Worm (Caenorhabditis elegans) whole organism, mixed stage, embryonic: ENCODE data around the gene JC8.7.

ENCODE experiments used
- M03D4.4 ChIP-seq: sonication (generic microtip); optimal IDR thresholded peaks from 2 replicates; lab custom pipeline; 2017; ENCODE audit warnings: mild to moderate bottlenecking, missing genetic modification characterization, missing compliant biosample characterization
- bed-3 ChIP-seq: fragments of 200-800 bp; sonication (Bioruptor generic); optimal IDR thresholded peaks from 3 replicates; lab custom pipeline; 2018; ENCODE audit warnings: mild to moderate bottlenecking, missing genetic modification characterization, moderate library complexity, missing compliant biosample characterization
- blmp-1 ChIP-seq: fragments of 150-350 bp; optimal IDR thresholded peaks from 2 replicates; lab custom pipeline; 2014; ENCODE audit warnings: missing biosample characterization, missing genetic modification characterization
- ceh-39 ChIP-seq: fragments of 150-350 bp; optimal IDR thresholded peaks from 2 replicates; lab custom pipeline; 2014; ENCODE audit warnings: missing biosample characterization, missing genetic modification characterization
- ceh-43 ChIP-seq: fragments of 200-800 bp; sonication (Bioruptor generic); optimal IDR thresholded peaks from 2 replicates; lab custom pipeline; 2018; ENCODE audit warnings: mild to moderate bottlenecking, missing genetic modification characterization, moderate library complexity, missing compliant biosample characterization
- ces-1 ChIP-seq: fragments of 150-350 bp; optimal IDR thresholded peaks from 2 replicates; lab custom pipeline; 2014; ENCODE audit warnings: missing biosample characterization, missing genetic modification reagents, missing genetic modification characterization
- cnd-1 ChIP-seq: fragments of 200-800 bp; sonication (Bioruptor generic); optimal IDR thresholded peaks from 2 replicates; lab custom pipeline; 2018; ENCODE audit warnings: mild to moderate bottlenecking, missing genetic modification characterization, missing compliant biosample characterization
- drap-1 ChIP-seq: fragments of 200-800 bp; sonication (Bioruptor generic); optimal IDR thresholded peaks from 3 replicates; lab custom pipeline; 2018; ENCODE audit warnings: mild to moderate bottlenecking, missing genetic modification characterization, missing compliant biosample characterization
- elt-1 ChIP-seq: sonication (generic microtip); optimal IDR thresholded peaks from 2 replicates; lab custom pipeline; 2017; ENCODE audit warnings: missing genetic modification characterization, mild to moderate bottlenecking, missing compliant biosample characterization, antibody characterized with exemption, moderate library complexity, borderline replicate concordance; ENCODE audit not compliant: insufficient read depth
- elt-3 ChIP-seq: fragments of 150-350 bp; optimal IDR thresholded peaks from 2 replicates; lab custom pipeline; 2014; ENCODE audit warnings: missing biosample characterization, missing genetic modification characterization
- flh-1 ChIP-seq: fragments of 200-800 bp; sonication (Bioruptor generic); optimal IDR thresholded peaks from 2 replicates; lab custom pipeline; 2018; ENCODE audit warnings: mild to moderate bottlenecking, missing genetic modification characterization, moderate library complexity, missing compliant biosample characterization
- ham-2 ChIP-seq: fragments of 200-800 bp; sonication (Bioruptor generic); optimal IDR thresholded peaks from 2 replicates; lab custom pipeline; 2018; ENCODE audit warnings: mild to moderate bottlenecking, missing genetic modification characterization, missing compliant biosample characterization
- hlh-1 ChIP-seq: fragments of 150-350 bp; optimal IDR thresholded peaks from 2 replicates; lab custom pipeline; 2014; ENCODE audit warnings: missing biosample characterization, missing genetic modification reagents, missing genetic modification characterization
- lsy-2 ChIP-seq: fragments of 150-350 bp; optimal IDR thresholded peaks from 2 replicates; lab custom pipeline; 2014; ENCODE audit warnings: missing biosample characterization, missing genetic modification characterization
- mab-5 ChIP-seq: fragments of 150-350 bp; optimal IDR thresholded peaks from 2 replicates; lab custom pipeline; 2014; ENCODE audit warnings: missing biosample characterization, missing genetic modification characterization
- mep-1 ChIP-seq: fragments of 150-350 bp; optimal IDR thresholded peaks from 2 replicates; lab custom pipeline; 2017; ENCODE audit warnings: missing biosample characterization, missing genetic modification reagents, missing genetic modification characterization, inconsistent platforms
- mls-2 ChIP-seq: sonication (generic microtip); optimal IDR thresholded peaks from 2 replicates; lab custom pipeline; 2016; ENCODE audit warnings: mild to moderate bottlenecking, missing genetic modification characterization, moderate library complexity, missing compliant biosample characterization
- nhr-12 ChIP-seq: fragments of 150-350 bp; optimal IDR thresholded peaks from 2 replicates; lab custom pipeline; 2014; ENCODE audit warnings: missing biosample characterization, missing genetic modification characterization
- nhr-2 ChIP-seq: fragments of 150-350 bp; optimal IDR thresholded peaks from 2 replicates; lab custom pipeline; 2014; ENCODE audit warnings: missing biosample characterization, missing genetic modification characterization
- nhr-237 ChIP-seq: fragments of 150-350 bp; optimal IDR thresholded peaks from 2 replicates; lab custom pipeline; 2014; ENCODE audit warnings: missing biosample characterization, missing genetic modification characterization
- nhr-76 ChIP-seq: sonication (generic microtip); optimal IDR thresholded peaks from 2 replicates; lab custom pipeline; 2017; ENCODE audit warnings: missing biosample characterization, missing genetic modification characterization
- pha-4 ChIP-seq: fragments of 150-350 bp; optimal IDR thresholded peaks from 2 replicates; lab custom pipeline; 2018; ENCODE audit warnings: missing biosample characterization, missing genetic modification reagents, missing genetic modification characterization
- sem-2 ChIP-seq: fragments of 200-800 bp; sonication (Bioruptor generic); optimal IDR thresholded peaks from 2 replicates; lab custom pipeline; 2018; ENCODE audit warnings: mild to moderate bottlenecking, missing genetic modification characterization, missing compliant biosample characterization
- snpc-4 ChIP-seq: fragments of 150-350 bp; optimal IDR thresholded peaks from 2 replicates; lab custom pipeline; 2014; ENCODE audit warnings: missing biosample characterization, missing genetic modification characterization
- sptf-1 ChIP-seq: sonication (generic microtip); optimal IDR thresholded peaks from 2 replicates; lab custom pipeline; 2017; ENCODE audit warnings: mild to moderate bottlenecking, missing genetic modification characterization, moderate library complexity, missing compliant biosample characterization
- tbx-8 ChIP-seq: fragments of 200-800 bp; sonication (Bioruptor generic); optimal IDR thresholded peaks from 2 replicates; lab custom pipeline; 2018; ENCODE audit warnings: mild to moderate bottlenecking, missing genetic modification characterization, moderate library complexity, missing compliant biosample characterization
- unc-120 ChIP-seq: sonication (generic microtip); optimal IDR thresholded peaks from 2 replicates; lab custom pipeline; 2017; ENCODE audit warnings: missing genetic modification characterization, missing compliant biosample characterization; ENCODE audit not compliant: poor library complexity, severe bottlenecking
- unc-39 ChIP-seq: fragments of 150-350 bp; optimal IDR thresholded peaks from 2 replicates; lab custom pipeline; 2014; ENCODE audit warnings: missing biosample characterization, missing genetic modification characterization
- ztf-11 ChIP-seq: fragments of 150-350 bp; optimal IDR thresholded peaks from 2 replicates; lab custom pipeline; 2014; ENCODE audit warnings: missing biosample characterization, missing genetic modification characterization

Gene JC8.7

ce11 chrIV:13289321-13289720 is 42.3 kb downstream of the JC8.7 start, which contains the start of gene Y67H2A.10:
Y67H2A.10 (minus strand) TSS chrIV:13289504.
- TF ChIP-seq mep-1 (tag; lab: Kevin White, UChicago) (no peak), ztf-11 (no peak), M03D4.4 (tag; lab: Kevin White, UChicago) (no peak), blmp-1 (tag; lab: Kevin White, UChicago) (no peak), nhr-12 (tag; lab: Kevin White, UChicago) (no peak), unc-120 (tag; lab: Kevin White, UChicago) (peak; percentile 83), lsy-2 (tag; lab: Kevin White, UChicago) (no peak)

DNA sequence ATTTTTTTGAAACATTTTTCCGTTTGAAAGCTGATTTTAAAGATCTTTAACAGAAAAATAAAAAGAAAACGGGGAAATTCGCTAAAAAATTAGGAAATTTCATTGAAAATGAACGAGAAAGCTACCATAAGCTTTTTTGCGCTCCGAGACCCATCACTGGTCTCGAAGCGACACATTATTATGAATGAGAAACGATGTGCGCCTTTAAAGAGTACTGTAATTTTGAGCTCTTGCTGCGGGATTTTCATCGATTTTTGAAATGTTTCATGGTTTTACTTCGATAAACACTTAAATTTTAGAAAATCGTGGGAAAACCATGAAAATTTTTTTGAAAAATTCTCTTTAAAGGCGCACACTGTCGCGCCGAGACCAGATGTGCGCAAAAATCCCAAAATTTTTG is 43.2 kb downstream of the JC8.7 start:
- TF ChIP-seq sem-2 (GFP tag; lab: Kevin White, UChicago) (no peak), elt-3 (tag; lab: Kevin White, UChicago) (no peak), unc-120 (tag; lab: Kevin White, UChicago) (no peak), ham-2 (no peak), nhr-2 (tag; lab: Kevin White, UChicago) (no peak), nhr-12 (tag; lab: Kevin White, UChicago) (no peak), mep-1 (tag; lab: Kevin White, UChicago) (no peak), blmp-1 (tag; lab: Kevin White, UChicago) (no peak), cnd-1 (tag; lab: Kevin White, UChicago) (no peak), ceh-39 (no peak), drap-1 (GFP tag; lab: Kevin White, UChicago) (no peak), mab-5 (tag; lab: Kevin White, UChicago) (no peak), bed-3 (no peak), tbx-8 (GFP tag; lab: Kevin White, UChicago) (no peak), snpc-4 (tag; lab: Kevin White, UChicago) (no peak), unc-39 (tag; lab: Kevin White, UChicago) (no peak), lsy-2 (tag; lab: Kevin White, UChicago) (no peak), elt-1 (no peak), ceh-43 (GFP tag; lab: Kevin White, UChicago) (no peak)

DNA sequence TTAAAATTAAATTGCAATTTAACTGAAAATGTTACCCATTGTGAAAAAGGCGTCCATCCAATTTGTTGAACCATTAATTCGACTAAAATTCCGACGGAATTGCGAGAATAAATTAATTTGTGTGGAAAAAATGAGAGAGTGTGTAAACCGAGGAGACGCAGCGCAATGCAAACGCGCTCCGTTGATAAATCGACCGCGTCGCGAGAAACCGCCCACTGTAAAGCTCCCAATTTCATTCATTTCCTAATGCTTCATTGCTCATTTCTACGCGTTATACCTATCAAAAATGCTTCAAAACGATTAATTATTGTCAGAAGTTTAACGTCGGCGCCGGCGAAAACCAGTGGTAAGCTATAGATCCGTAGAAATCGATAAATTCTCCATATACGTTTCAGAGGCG is 50.7 kb downstream of the JC8.7 start, which contains the start of the genes Y67H2A.2 and micu-1:
Y67H2A.2 (minus strand) TSS at position 74 of the 400 bp plus-strand sequence.
micu-1 (plus strand) TSS at position 181 of the 400 bp plus-strand sequence.
- TF ChIP-seq unc-39 (tag; lab: Kevin White, UChicago) (no peak), bed-3 (no peak), flh-1 (no peak), mep-1 (tag; lab: Kevin White, UChicago) (peak; percentile 5), ceh-39 (peak; percentile 61), elt-3 (tag; lab: Kevin White, UChicago) (no peak), ceh-43 (GFP tag; lab: Kevin White, UChicago) (peak; percentile 37), ces-1 (GFP tag; lab: Kevin White, UChicago) (peak; percentile 99), sptf-1 (peak; percentile 30), nhr-76 (tag; lab: Kevin White, UChicago) (no peak), elt-1 (no peak), mls-2 (tag; lab: Kevin White, UChicago) (peak; percentile 59), pha-4 (peak; percentile 74), ztf-11 (peak; percentile 11), lsy-2 (tag; lab: Kevin White, UChicago) (peak; percentile 71)

ce11 chrIV:13299648-13300047 is 52.6 kb downstream of the JC8.7 start:
- no peak for TF ChIP-seq ces-1 (GFP tag; lab: Kevin White, UChicago)
- TF ChIP-seq ztf-11: no peak
- TF ChIP-seq ceh-43 (GFP tag; lab: Kevin White, UChicago): no peak
- TF ChIP-seq mls-2 (tag; lab: Kevin White, UChicago): no peak
- no peak for TF ChIP-seq nhr-237 (tag; lab: Kevin White, UChicago)

DNA sequence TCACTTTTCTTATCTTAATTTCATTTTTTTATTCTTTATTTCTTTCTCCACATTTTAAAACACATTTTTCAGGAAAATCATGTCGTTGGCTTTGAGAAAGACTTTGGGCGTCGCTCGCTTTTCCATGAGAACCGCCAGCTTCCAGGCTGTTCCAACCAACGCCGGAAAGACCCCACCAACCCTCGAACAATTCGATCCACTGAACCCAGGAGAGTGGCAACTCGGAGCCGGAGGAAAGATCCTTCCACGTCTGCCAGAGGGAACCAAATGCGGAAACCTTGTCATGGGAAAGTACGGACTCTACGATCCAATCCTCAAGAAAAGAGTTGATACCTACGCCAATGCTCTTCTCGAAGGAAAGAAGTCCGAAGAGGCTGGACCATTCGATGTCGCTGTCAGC is 53.0 kb downstream of the JC8.7 start, which contains the start of gene kdp-1:
kdp-1 (plus strand) TSS at position 80 of the 400 bp plus-strand sequence.
- no peak for TF ChIP-seq sptf-1
- TF ChIP-seq hlh-1: no peak
- TF ChIP-seq cnd-1 (tag; lab: Kevin White, UChicago): no peak
- no peak for TF ChIP-seq lsy-2 (tag; lab: Kevin White, UChicago)
- no peak for TF ChIP-seq flh-1
- no peak for TF ChIP-seq ceh-43 (GFP tag; lab: Kevin White, UChicago)
- no peak for TF ChIP-seq nhr-76 (tag; lab: Kevin White, UChicago)
- no peak for TF ChIP-seq mep-1 (tag; lab: Kevin White, UChicago)
- TF ChIP-seq ztf-11: no peak
